Fruit fly (Drosophila melanogaster) whole organism, wandering third instar larva: ENCODE measurements around the gene HUWE1.

Experiments used
- CG32264 ChIP-seq: fragments of 200-800 bp; sonication (Bioruptor generic); optimal IDR thresholded peaks from 2 replicates; lab custom pipeline; 2016; ENCODE audit warnings: missing biosample characterization, missing genetic modification characterization
- CG9705 ChIP-seq: fragments of 200-800 bp; sonication (Bioruptor generic); optimal IDR thresholded peaks from 2 replicates; lab custom pipeline; 2018; ENCODE audit warnings: missing biosample characterization, mild to moderate bottlenecking, missing genetic modification characterization
- CrebA ChIP-seq: fragments of 200-800 bp; sonication (Bioruptor generic); optimal IDR thresholded peaks from 2 replicates; lab custom pipeline; 2016; ENCODE audit warnings: missing biosample characterization, mild to moderate bottlenecking, missing genetic modification characterization, borderline replicate concordance
- Dfd ChIP-seq: fragments of >200 bp; optimal IDR thresholded peaks from 2 replicates; lab custom pipeline; 2017; ENCODE audit warnings: missing biosample characterization, missing genetic modification characterization
- Dif ChIP-seq: fragments of 200-275, 200-300 bp; sonication (Bioruptor generic); optimal IDR thresholded peaks from 2 replicates; lab custom pipeline; 2018; ENCODE audit warnings: missing biosample characterization, missing genetic modification characterization; ENCODE audit not compliant: partially characterized antibody
- GATAd ChIP-seq: sonication (Bioruptor generic); optimal IDR thresholded peaks from 2 replicates; lab custom pipeline; 2016; ENCODE audit warnings: missing biosample characterization, missing genetic modification characterization
- HLH106 ChIP-seq: fragments of 200-800 bp; optimal IDR thresholded peaks from 3 replicates; lab custom pipeline; 2019; ENCODE audit warnings: missing biosample characterization, mild to moderate bottlenecking, missing genetic modification characterization, moderate library complexity
- Hnf4 ChIP-seq: fragments of 200-800 bp; sonication (Bioruptor generic); optimal IDR thresholded peaks from 2 replicates; lab custom pipeline; 2016; ENCODE audit warnings: missing biosample characterization, mild to moderate bottlenecking, missing genetic modification characterization
- Hr78 ChIP-seq: fragments of >200 bp; optimal IDR thresholded peaks from 2 replicates; lab custom pipeline; 2017; ENCODE audit warnings: missing biosample characterization, missing genetic modification characterization
- Jra ChIP-seq: sonication (Bioruptor generic); optimal IDR thresholded peaks from 2 replicates; lab custom pipeline; 2016; ENCODE audit warnings: missing biosample characterization, missing genetic modification characterization
- Mio ChIP-seq: sonication (Bioruptor generic); optimal IDR thresholded peaks from 2 replicates; lab custom pipeline; 2016; ENCODE audit warnings: missing biosample characterization, missing genetic modification characterization
- N ChIP-seq: fragments of >200 bp; optimal IDR thresholded peaks from 2 replicates; lab custom pipeline; 2018; ENCODE audit warnings: missing biosample characterization, missing external identifiers, missing genetic modification characterization
- Rel ChIP-seq, 2 experiments: fragments of 200-800 bp; sonication (Bioruptor generic) in 1 of 2; optimal IDR thresholded peaks; 2 replicates in 1 of 2; 3 replicates in 1 of 2; lab custom pipeline; 2016 to 2019; ENCODE audit warnings: mild to moderate bottlenecking in 2 of 2, missing biosample characterization in 2 of 2, missing genetic modification characterization in 2 of 2, moderate library complexity in 1 of 2
- Sp1 ChIP-seq: fragments of 200-800 bp; sonication (Bioruptor generic); optimal IDR thresholded peaks from 3 replicates; lab custom pipeline; 2019; ENCODE audit warnings: missing biosample characterization, mild to moderate bottlenecking, missing genetic modification characterization, moderate library complexity
- Vsx2 ChIP-seq: fragments of 200-300, 225-300 bp; sonication (Bioruptor generic); optimal IDR thresholded peaks from 2 replicates; lab custom pipeline; 2018; ENCODE audit warnings: missing biosample characterization, missing genetic modification characterization; ENCODE audit not compliant: partially characterized antibody
- br ChIP-seq: fragments of 200-800 bp; sonication (Bioruptor generic); optimal IDR thresholded peaks from 2 replicates; lab custom pipeline; 2016; ENCODE audit warnings: missing biosample characterization, missing genetic modification characterization
- dl ChIP-seq, 2 experiments: fragments of 175-275, 200-275 bp in 1 of 2; fragments of 200-275 bp in 1 of 2; sonication (Bioruptor generic); optimal IDR thresholded peaks; lab custom pipeline; 2018; ENCODE audit warnings: mild to moderate bottlenecking in 2 of 2, missing biosample characterization in 2 of 2, missing genetic modification characterization in 2 of 2, moderate library complexity in 2 of 2; ENCODE audit not compliant: partially characterized antibody in 2 of 2, insufficient read depth in 1 of 2
- dmrt93B ChIP-seq: fragments of 200-800 bp; sonication (Bioruptor generic); optimal IDR thresholded peaks from 2 replicates; lab custom pipeline; 2018; ENCODE audit warnings: missing biosample characterization, mild to moderate bottlenecking, missing genetic modification characterization
- dsf ChIP-seq: sonication (Bioruptor generic); optimal IDR thresholded peaks from 2 replicates; lab custom pipeline; 2016; ENCODE audit warnings: missing biosample characterization, missing genetic modification characterization, borderline replicate concordance
- ey ChIP-seq: fragments of 200-800 bp; sonication (Bioruptor generic); optimal IDR thresholded peaks from 2 replicates; lab custom pipeline; 2016; ENCODE audit warnings: missing biosample characterization, missing genetic modification characterization
- foxo ChIP-seq, 2 experiments: fragments of 200-800 bp; sonication (Bioruptor generic); optimal IDR thresholded peaks; 2 replicates in 1 of 2; 3 replicates in 1 of 2; lab custom pipeline; 2016 to 2017; ENCODE audit warnings: missing biosample characterization in 2 of 2, missing genetic modification characterization in 2 of 2
- fru ChIP-seq: fragments of 200-800 bp; sonication (Bioruptor generic); optimal IDR thresholded peaks from 3 replicates; lab custom pipeline; 2016; ENCODE audit warnings: missing biosample characterization, mild to moderate bottlenecking, missing genetic modification characterization
- h ChIP-seq: fragments of 200-800 bp; sonication (Bioruptor generic); optimal IDR thresholded peaks from 3 replicates; lab custom pipeline; 2016; ENCODE audit warnings: missing biosample characterization, mild to moderate bottlenecking, missing genetic modification characterization
- psq ChIP-seq: fragments of 200-800 bp; sonication (Bioruptor generic); optimal IDR thresholded peaks from 3 replicates; lab custom pipeline; 2017; ENCODE audit warnings: missing biosample characterization, mild to moderate bottlenecking, missing genetic modification characterization, moderate library complexity
- sage ChIP-seq: fragments of 200-800 bp; sonication (Bioruptor generic); optimal IDR thresholded peaks from 2 replicates; lab custom pipeline; 2016; ENCODE audit warnings: missing biosample characterization, mild to moderate bottlenecking, missing genetic modification characterization
- sv ChIP-seq: fragments of 200-800 bp; sonication (Bioruptor generic); optimal IDR thresholded peaks from 3 replicates; lab custom pipeline; 2016; ENCODE audit warnings: missing biosample characterization, missing genetic modification characterization
- tai ChIP-seq: sonication (Bioruptor generic); optimal IDR thresholded peaks from 2 replicates; lab custom pipeline; 2016; ENCODE audit warnings: missing biosample characterization, missing genetic modification characterization
- usp ChIP-seq: fragments of >200 bp; optimal IDR thresholded peaks from 2 replicates; lab custom pipeline; 2017; ENCODE audit warnings: missing biosample characterization, missing genetic modification characterization
- woc ChIP-seq: sonication (Bioruptor generic); optimal IDR thresholded peaks from 2 replicates; lab custom pipeline; 2016; ENCODE audit warnings: missing biosample characterization, mild to moderate bottlenecking, missing genetic modification characterization

HUWE1 gene

DNA sequence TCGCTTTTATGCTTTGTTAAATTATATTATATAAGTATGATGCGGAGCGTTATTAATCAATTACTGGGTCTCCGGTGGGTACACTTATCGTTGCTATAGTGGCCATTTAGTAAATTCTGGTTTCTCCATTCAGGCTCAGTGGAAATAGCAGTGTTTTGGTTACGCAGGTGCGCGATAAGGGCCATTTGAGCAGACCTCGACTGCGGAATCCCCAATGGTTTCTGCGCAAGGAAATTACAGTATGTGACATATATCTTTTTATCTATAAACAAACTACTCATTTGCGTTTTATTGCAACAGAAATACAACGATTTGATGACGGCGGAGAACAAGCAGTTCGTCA lies 48.8 kb downstream of the HUWE1 start:
- no peak for TF ChIP-seq Rel (GFP tag; optimal IDR thresholded peaks at IDR 0.05; lab: Kevin White, UChicago)
- peak; percentile 6 for TF ChIP-seq Rel (tag; optimal IDR thresholded peaks at IDR 0.05; lab: Kevin White, UChicago)
- TF ChIP-seq sv: no peak

DNA sequence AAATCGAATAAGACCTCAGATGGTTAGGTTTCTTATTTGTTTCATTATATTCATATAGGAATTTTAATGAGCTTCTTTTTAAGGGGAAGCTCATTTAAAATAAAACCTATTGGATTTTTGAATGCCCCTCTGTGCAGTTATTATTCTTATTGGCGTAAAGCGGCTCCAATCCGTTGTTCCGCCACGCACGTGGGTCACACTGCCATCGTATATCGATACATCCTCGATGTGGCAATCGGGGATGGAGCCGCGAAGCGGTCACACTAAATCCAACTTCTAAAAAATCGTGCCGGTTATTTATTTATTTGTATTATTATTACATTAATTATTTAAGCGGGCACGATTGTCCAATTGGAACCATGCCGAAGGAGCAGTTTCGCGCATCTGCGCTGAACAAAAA lies 50.3 kb downstream of the HUWE1 start, which contains the start of gene Polr3A:
Gene Polr3A, plus strand, starts transcription at position 234 of the 400 bp plus-strand sequence.
- no peak for TF ChIP-seq CG32264 (GFP tag; lab: Kevin White, UChicago)
- no peak for TF ChIP-seq CG9705 (GFP tag; lab: Kevin White, UChicago)
- no peak for TF ChIP-seq Dif (GFP tag; lab: Kevin White, UChicago)
- TF ChIP-seq woc (GFP tag; lab: Kevin White, UChicago): no peak
- no peak for TF ChIP-seq psq (GFP tag; lab: Kevin White, UChicago)
- TF ChIP-seq usp (GFP tag; lab: Kevin White, UChicago): no peak
- TF ChIP-seq ey (GFP tag; lab: Kevin White, UChicago): no peak
- TF ChIP-seq tai (GFP tag; lab: Kevin White, UChicago): no peak
- TF ChIP-seq CrebA (GFP tag; lab: Kevin White, UChicago): no peak
- no peak for TF ChIP-seq dsf (GFP tag; lab: Kevin White, UChicago)
- no peak for TF ChIP-seq sage (GFP tag; lab: Kevin White, UChicago)
- no peak for TF ChIP-seq N (GFP tag; lab: Kevin White, UChicago)
- TF ChIP-seq Dfd (GFP tag; lab: Kevin White, UChicago): no peak
- no peak for TF ChIP-seq Jra (GFP tag; lab: Kevin White, UChicago)
- TF ChIP-seq dmrt93B: no peak
- TF ChIP-seq Hr78 (GFP tag; lab: Kevin White, UChicago): no peak
- no peak for TF ChIP-seq GATAd (GFP tag; lab: Kevin White, UChicago)
- TF ChIP-seq fru: no peak
- TF ChIP-seq foxo (GFP tag; optimal IDR thresholded peaks at IDR 0.05; lab: Kevin White, UChicago): no peak

DNA sequence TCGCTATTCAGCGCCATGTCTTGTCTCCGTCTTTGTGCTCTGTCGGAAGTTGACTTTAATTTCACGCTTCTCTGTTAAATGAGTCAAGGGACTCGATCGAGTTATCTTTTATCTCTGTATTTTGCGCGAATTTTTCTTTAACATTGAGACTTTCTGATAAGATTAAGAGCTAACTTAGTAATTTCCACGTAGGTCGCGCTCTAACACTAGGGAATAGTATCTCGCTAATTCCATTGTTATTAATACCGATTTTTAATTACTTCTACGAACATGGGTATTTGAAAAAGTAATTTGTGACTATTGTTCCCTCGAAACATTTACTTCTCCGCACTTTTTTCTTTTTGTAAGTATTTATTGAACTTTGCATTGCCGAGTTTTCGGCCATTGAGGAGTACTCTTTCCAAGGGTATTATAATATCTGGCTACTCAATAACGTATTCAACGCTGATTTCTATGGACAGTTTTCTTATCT lies 54.0 kb downstream of the HUWE1 start, which contains the start of gene CG8952:
Gene CG8952, minus strand, starts transcription at position 51 of the 472 bp plus-strand sequence.
- TF ChIP-seq h (GFP tag; lab: Kevin White, UChicago): no peak
- TF ChIP-seq CG32264 (GFP tag; lab: Kevin White, UChicago): no peak
- no peak for TF ChIP-seq Hr78 (GFP tag; lab: Kevin White, UChicago)
- TF ChIP-seq usp (GFP tag; lab: Kevin White, UChicago): no peak
- no peak for TF ChIP-seq dsf (GFP tag; lab: Kevin White, UChicago)
- no peak for TF ChIP-seq Mio
- TF ChIP-seq Dfd (GFP tag; lab: Kevin White, UChicago): no peak
- TF ChIP-seq sv: no peak
- TF ChIP-seq CrebA (GFP tag; lab: Kevin White, UChicago): no peak

dm6 chrX:15769457-15769856 lies 57.0 kb downstream of the HUWE1 start, which contains the start of gene CG33172:
Gene CG33172, plus strand, starts transcription at chrX:15769664.
- TF ChIP-seq dmrt93B (no peak), Jra (GFP tag; lab: Kevin White, UChicago) (no peak), br (GFP tag; lab: Kevin White, UChicago) (no peak)

DNA sequence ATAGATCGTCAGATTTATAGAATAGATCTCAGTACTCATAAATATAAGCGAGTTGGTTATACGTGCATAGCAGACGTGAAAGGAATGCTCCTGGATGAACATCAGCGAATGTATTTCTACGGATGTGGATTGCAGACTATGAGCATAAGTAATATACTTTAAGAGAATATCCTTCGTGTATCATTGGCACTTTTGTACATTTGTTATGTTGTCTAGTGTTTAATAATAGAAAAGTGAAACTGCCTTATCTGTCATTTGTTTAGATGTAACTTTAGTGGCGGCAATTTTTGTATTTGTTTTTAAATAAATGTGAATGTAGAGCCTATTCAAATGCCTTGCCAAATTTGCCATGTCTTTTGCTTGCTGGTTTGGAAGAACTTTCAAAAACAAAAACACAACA lies 60.2 kb downstream of the HUWE1 start, which contains the start of gene CG43672:
Gene CG43672, plus strand, starts transcription at position 301 of the 400 bp plus-strand sequence.
- TF ChIP-seq sv (no peak), CG9705 (GFP tag; lab: Kevin White, UChicago) (no peak), Hnf4 (GFP tag; lab: Kevin White, UChicago) (no peak), br (GFP tag; lab: Kevin White, UChicago) (no peak), h (GFP tag; lab: Kevin White, UChicago) (no peak), Dif (GFP tag; lab: Kevin White, UChicago) (no peak), Sp1 (GFP tag; lab: Kevin White, UChicago) (no peak), tai (GFP tag; lab: Kevin White, UChicago) (no peak), dsf (GFP tag; lab: Kevin White, UChicago) (no peak), dmrt93B (no peak), dl (GFP tag; optimal IDR thresholded peaks at IDR 0.05; lab: Kevin White, UChicago; ENCODE audit: insufficient read depth in 1 of 2, partially characterized antibody in 2 of 2) (no peak), foxo (GFP tag; optimal IDR thresholded peaks at IDR 0.05; lab: Kevin White, UChicago) (no peak), Mio (no peak), Vsx2 (no peak), N (GFP tag; lab: Kevin White, UChicago) (no peak), HLH106 (tag; lab: Kevin White, UChicago) (no peak), woc (GFP tag; lab: Kevin White, UChicago) (no peak)
